Worm (Caenorhabditis elegans) whole organism, young adult: ENCODE results near the gene ttr-15.

Experiments used
- C17E4.6 ChIP-seq: fragments of 200-800 bp; sonication (Bioruptor generic); IDR thresholded peaks from 2 replicates; pipeline ENCODE4 v1.3.6; 2022; ENCODE audit warnings: missing genetic modification reagents, missing genetic modification characterization, missing compliant biosample characterization
- F10E7.11 ChIP-seq: sonication (generic microtip); optimal IDR thresholded peaks from 2 replicates; lab custom pipeline; 2017; ENCODE audit warnings: mild to moderate bottlenecking, missing genetic modification characterization, moderate library complexity, missing compliant biosample characterization
- F39B2.1 ChIP-seq: fragments of 200-800 bp; sonication (Bioruptor generic); IDR thresholded peaks from 2 replicates; pipeline ENCODE4 v1.3.6; 2022; ENCODE audit warnings: missing genetic modification reagents, missing genetic modification characterization, missing compliant biosample characterization
- F55B11.4 ChIP-seq: sonication (generic microtip); optimal IDR thresholded peaks from 2 replicates; lab custom pipeline; 2016; ENCODE audit warnings: missing compliant biosample characterization, missing genetic modification characterization, borderline replicate concordance; ENCODE audit not compliant: insufficient read depth
- T07F8.4 ChIP-seq: sonication (generic microtip); optimal IDR thresholded peaks from 2 replicates; lab custom pipeline; 2016; ENCODE audit warnings: mild to moderate bottlenecking, missing genetic modification characterization, moderate library complexity, missing compliant biosample characterization
- Y53F4B.3 ChIP-seq: fragments of 200-800 bp; sonication (Bioruptor generic); IDR thresholded peaks from 2 replicates; pipeline ENCODE4 v1.3.6; 2022; ENCODE audit warnings: missing genetic modification reagents, missing genetic modification characterization, missing compliant biosample characterization
- Y53G8AR.9 ChIP-seq: fragments of 200-800 bp; sonication (Bioruptor generic); conservative IDR thresholded peaks from 2 replicates; pipeline ENCODE4 v1.3.6; 2022; ENCODE audit warnings: missing genetic modification reagents, missing genetic modification characterization, missing compliant biosample characterization
- ZK185.1 ChIP-seq: sonication (generic microtip); optimal IDR thresholded peaks from 2 replicates; lab custom pipeline; 2016; ENCODE audit warnings: mild to moderate bottlenecking, missing genetic modification characterization, missing compliant biosample characterization; ENCODE audit not compliant: poor library complexity, severe bottlenecking
- bed-1 ChIP-seq: fragments of 200-800 bp; sonication (Bioruptor generic); IDR thresholded peaks from 2 replicates; pipeline ENCODE4 v1.3.6; 2022; ENCODE audit warnings: missing genetic modification reagents, missing genetic modification characterization, missing compliant biosample characterization
- bed-2 ChIP-seq: fragments of 200-800 bp; sonication (Bioruptor generic); IDR thresholded peaks from 2 replicates; pipeline ENCODE4 v1.3.6; 2022; ENCODE audit warnings: missing genetic modification reagents, missing genetic modification characterization, missing compliant biosample characterization
- cebp-1 ChIP-seq, 2 experiments: fragments of 200-800 bp in 1 of 2; sonication (Bioruptor generic) in 1 of 2; sonication (generic microtip) in 1 of 2; IDR thresholded peaks in 1 of 2; optimal IDR thresholded peaks in 1 of 2; 2 replicates each; pipeline versions ENCODE4 v1.3.6 to Lab custom; 2017 to 2022; ENCODE audit warnings: missing compliant biosample characterization in 2 of 2, missing genetic modification characterization in 2 of 2, mild to moderate bottlenecking in 1 of 2, missing genetic modification reagents in 1 of 2, moderate library complexity in 1 of 2
- ceh-100 ChIP-seq: fragments of 200-800 bp; sonication (Bioruptor generic); IDR thresholded peaks from 2 replicates; pipeline ENCODE4 v1.3.6; 2022; ENCODE audit warnings: missing genetic modification reagents, missing genetic modification characterization, missing compliant biosample characterization
- ceh-27 ChIP-seq: fragments of 200-800 bp; sonication (Bioruptor generic); optimal IDR thresholded peaks from 2 replicates; lab custom pipeline; 2018; ENCODE audit warnings: mild to moderate bottlenecking, missing genetic modification characterization, moderate library complexity, missing compliant biosample characterization
- ceh-40 ChIP-seq: fragments of 200-800 bp; sonication (Bioruptor generic); IDR thresholded peaks from 2 replicates; pipeline ENCODE4 v1.3.6; 2022; ENCODE audit warnings: missing genetic modification characterization, missing compliant biosample characterization
- ceh-58 ChIP-seq: fragments of 200-800 bp; sonication (Bioruptor generic); IDR thresholded peaks from 2 replicates; pipeline ENCODE4 v1.3.6; 2022; ENCODE audit warnings: missing genetic modification characterization, missing compliant biosample characterization
- dox-1 ChIP-seq: fragments of 200-800 bp; sonication (Bioruptor generic); IDR thresholded peaks from 2 replicates; pipeline ENCODE4 v1.3.6; 2022; ENCODE audit warnings: missing genetic modification reagents, missing genetic modification characterization, missing compliant biosample characterization
- dpff-1 ChIP-seq: sonication (generic microtip); optimal IDR thresholded peaks from 2 replicates; lab custom pipeline; 2017; ENCODE audit warnings: mild to moderate bottlenecking, missing genetic modification characterization, missing compliant biosample characterization
- efl-1 ChIP-seq: fragments of 150-350 bp; optimal IDR thresholded peaks from 2 replicates; lab custom pipeline; 2014; ENCODE audit warnings: missing biosample characterization, missing genetic modification reagents, missing genetic modification characterization
- egrh-3 ChIP-seq: fragments of 200-800 bp; sonication (Bioruptor generic); IDR thresholded peaks from 2 replicates; pipeline ENCODE4 v1.3.6; 2022; ENCODE audit warnings: missing genetic modification reagents, missing genetic modification characterization, missing compliant biosample characterization
- ets-4 ChIP-seq: fragments of 200-800 bp; sonication (Bioruptor generic); optimal IDR thresholded peaks from 2 replicates; lab custom pipeline; 2018; ENCODE audit warnings: mild to moderate bottlenecking, missing genetic modification characterization, missing compliant biosample characterization
- him-1 ChIP-seq: sonication (generic microtip); optimal IDR thresholded peaks from 2 replicates; lab custom pipeline; 2016; ENCODE audit warnings: missing genotype, missing genetic modification reagents, missing genetic modification characterization, missing compliant biosample characterization
- hlh-12 ChIP-seq: sonication (generic microtip); optimal IDR thresholded peaks from 2 replicates; lab custom pipeline; 2016; ENCODE audit warnings: missing genetic modification characterization, missing compliant biosample characterization
- hsf-1 ChIP-seq: fragments of 200-800 bp; sonication (Bioruptor generic); IDR thresholded peaks from 2 replicates; pipeline ENCODE4 v1.3.6; 2022; ENCODE audit warnings: missing genetic modification reagents, missing genetic modification characterization, missing compliant biosample characterization
- let-607 ChIP-seq, 2 experiments: fragments of 200-800 bp in 1 of 2; sonication (Bioruptor generic) in 1 of 2; sonication (generic microtip) in 1 of 2; optimal IDR thresholded peaks; 2 replicates each; lab custom pipeline; 2016 to 2018; ENCODE audit warnings: mild to moderate bottlenecking in 2 of 2, missing compliant biosample characterization in 2 of 2, missing genetic modification characterization in 2 of 2, moderate library complexity in 2 of 2, missing genotype in 1 of 2
- lin-40 ChIP-seq: sonication (generic microtip); optimal IDR thresholded peaks from 2 replicates; lab custom pipeline; 2016; ENCODE audit warnings: missing genetic modification characterization, mild to moderate bottlenecking, missing compliant biosample characterization, missing genotype, missing genetic modification reagents
- lir-1 ChIP-seq: fragments of 200-800 bp; sonication (Bioruptor generic); conservative IDR thresholded peaks from 2 replicates; pipeline ENCODE4 v1.3.6; 2022; ENCODE audit warnings: missing genetic modification reagents, missing genetic modification characterization, missing compliant biosample characterization
- madf-8 ChIP-seq: fragments of 200-800 bp; sonication (Bioruptor generic); conservative IDR thresholded peaks from 2 replicates; pipeline ENCODE4 v1.3.6; 2022; ENCODE audit warnings: missing genetic modification reagents, missing genetic modification characterization, missing compliant biosample characterization
- mcd-1 ChIP-seq: fragments of 200-800 bp; sonication (Bioruptor generic); IDR thresholded peaks from 2 replicates; pipeline ENCODE4 v1.3.6; 2022; ENCODE audit warnings: missing genetic modification reagents, missing genetic modification characterization, missing compliant biosample characterization
- mel-28 ChIP-seq: sonication (generic microtip); optimal IDR thresholded peaks from 2 replicates; lab custom pipeline; 2016; ENCODE audit warnings: borderline replicate concordance, mild to moderate bottlenecking, missing genetic modification characterization, missing compliant biosample characterization
- nfya-2 ChIP-seq: fragments of 200-800 bp; sonication (Bioruptor generic); IDR thresholded peaks from 2 replicates; pipeline ENCODE4 v1.3.6; 2022; ENCODE audit warnings: missing genetic modification reagents, missing genetic modification characterization, missing compliant biosample characterization
- nhr-120 ChIP-seq: fragments of 200-800 bp; sonication (Bioruptor generic); IDR thresholded peaks from 2 replicates; pipeline ENCODE4 v1.3.6; 2022; ENCODE audit warnings: missing genetic modification characterization, missing compliant biosample characterization
- nhr-179 ChIP-seq: sonication (generic microtip); optimal IDR thresholded peaks from 2 replicates; lab custom pipeline; 2016; ENCODE audit warnings: mild to moderate bottlenecking, missing genetic modification characterization, missing compliant biosample characterization
- nhr-90 ChIP-seq: sonication (generic microtip); optimal IDR thresholded peaks from 2 replicates; lab custom pipeline; 2016; ENCODE audit warnings: missing genotype, mild to moderate bottlenecking, missing genetic modification characterization, missing compliant biosample characterization
- pbrm-1 ChIP-seq: fragments of 200-800 bp; sonication (Bioruptor generic); IDR thresholded peaks from 2 replicates; pipeline ENCODE4 v1.3.6; 2022; ENCODE audit warnings: missing genetic modification reagents, missing genetic modification characterization, missing compliant biosample characterization
- rec-8 ChIP-seq, 2 experiments: sonication (generic microtip); optimal IDR thresholded peaks; 2 replicates each; lab custom pipeline; 2016; ENCODE audit warnings: mild to moderate bottlenecking in 2 of 2, missing genetic modification characterization in 2 of 2, missing genetic modification reagents in 2 of 2, missing genotype in 2 of 2, missing biosample characterization in 1 of 2, missing compliant biosample characterization in 1 of 2, moderate library complexity in 1 of 2
- sea-2 ChIP-seq: fragments of 200-800 bp; sonication (Bioruptor generic); IDR thresholded peaks from 2 replicates; pipeline ENCODE4 v1.3.6; 2022; ENCODE audit warnings: missing genetic modification characterization, missing compliant biosample characterization
- snpc-1.3 ChIP-seq: sonication (generic microtip); optimal IDR thresholded peaks from 2 replicates; lab custom pipeline; 2017; ENCODE audit warnings: missing genetic modification characterization, mild to moderate bottlenecking, missing compliant biosample characterization, antibody characterized with exemption, moderate library complexity, missing genotype, missing genetic modification reagents; ENCODE audit not compliant: insufficient read depth
- snpc-4 ChIP-seq, 5 experiments: fragments of 150-350 bp in 1 of 5; sonication (generic microtip) in 4 of 5; optimal IDR thresholded peaks; 2 replicates each; lab custom pipeline; 2014 to 2018; ENCODE audit warnings: missing genetic modification characterization in 5 of 5, missing biosample characterization in 3 of 5, antibody characterized with exemption in 2 of 5, mild to moderate bottlenecking in 2 of 5, missing compliant biosample characterization in 2 of 5, missing genotype in 2 of 5, moderate library complexity in 2 of 5, missing genetic modification reagents in 1 of 5
- sptf-2 ChIP-seq: fragments of 200-800 bp; sonication (Bioruptor generic); optimal IDR thresholded peaks from 2 replicates; lab custom pipeline; 2018; ENCODE audit warnings: mild to moderate bottlenecking, missing genetic modification characterization, missing compliant biosample characterization
- tbp1 ChIP-seq: fragments of 200-800 bp; sonication (Bioruptor generic); optimal IDR thresholded peaks from 2 replicates; lab custom pipeline; 2018; ENCODE audit warnings: mild to moderate bottlenecking, missing genetic modification characterization, missing compliant biosample characterization
- tlf-1 ChIP-seq: fragments of 200-800 bp; sonication (Bioruptor generic); optimal IDR thresholded peaks from 2 replicates; lab custom pipeline; 2018; ENCODE audit warnings: mild to moderate bottlenecking, missing genetic modification characterization, missing compliant biosample characterization
- xnd-1 ChIP-seq: sonication (generic microtip); optimal IDR thresholded peaks from 2 replicates; lab custom pipeline; 2016; ENCODE audit warnings: missing genotype, missing genetic modification reagents, missing genetic modification characterization, missing compliant biosample characterization
- zfh-2 ChIP-seq: fragments of 200-800 bp; sonication (Bioruptor generic); conservative IDR thresholded peaks from 2 replicates; pipeline ENCODE4 v1.3.6; 2022; ENCODE audit warnings: missing genetic modification reagents, missing genetic modification characterization, missing compliant biosample characterization
- ztf-22 ChIP-seq: fragments of 200-800 bp; sonication (Bioruptor generic); optimal IDR thresholded peaks from 2 replicates; lab custom pipeline; 2018; ENCODE audit warnings: mild to moderate bottlenecking, missing genetic modification characterization, moderate library complexity, missing compliant biosample characterization
- ztf-28 ChIP-seq: fragments of 200-800 bp; sonication (Bioruptor generic); IDR thresholded peaks from 2 replicates; pipeline ENCODE4 v1.3.6; 2022; ENCODE audit warnings: missing genetic modification reagents, missing genetic modification characterization, missing compliant biosample characterization

Gene ttr-15

DNA sequence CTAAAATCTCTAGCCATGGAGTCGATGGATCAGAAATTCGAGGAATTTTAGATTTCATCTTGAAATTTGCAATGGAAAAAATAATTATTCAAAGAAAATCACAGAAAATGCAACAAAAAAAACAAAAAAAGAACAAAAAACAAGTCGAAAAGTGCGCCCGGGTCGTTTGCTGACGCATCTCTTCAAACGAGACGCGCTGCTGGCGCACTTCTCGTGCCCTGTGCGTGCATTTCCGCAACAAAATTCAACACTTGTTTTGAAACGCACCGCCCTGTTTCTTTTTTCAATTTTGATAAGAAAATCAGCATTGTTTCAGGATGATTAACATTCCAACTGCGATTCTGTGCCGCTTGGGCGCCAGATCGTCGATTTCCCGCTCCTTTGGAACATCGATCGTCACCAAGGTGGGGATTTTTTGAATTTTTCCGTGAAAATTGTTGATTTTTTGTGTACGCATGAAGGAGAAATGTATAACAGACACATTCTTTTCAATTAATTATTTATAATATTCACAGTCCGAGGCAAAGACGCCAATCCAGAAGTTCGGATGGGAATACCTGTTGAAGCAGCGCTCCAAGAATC is 3.6 kb upstream of the ttr-15 start, which contains the start of the genes jmjd-4 and mev-1 (continued):
- TF ChIP-seq hlh-12 (tag; lab: Kevin White, UChicago), result no peak
- peak; percentile 76 for TF ChIP-seq xnd-1 (tag; lab: Kevin White, UChicago)
- peak; percentile 78 for TF ChIP-seq ceh-100 (GFP tag; lab: Robert Waterston, UW)
- TF ChIP-seq bed-1 (GFP tag; lab: Robert Waterston, UW), result no peak
- TF ChIP-seq Y53G8AR.9 (GFP tag; lab: Robert Waterston, UW), result peak; percentile 91
- no peak for TF ChIP-seq nhr-120 (GFP tag; lab: Robert Waterston, UW)
- TF ChIP-seq him-1, result no peak
- no peak for TF ChIP-seq ceh-40 (GFP tag; lab: Robert Waterston, UW)
- TF ChIP-seq lir-1 (GFP tag; lab: Robert Waterston, UW), result peak; percentile 63; the same call in 1 of the 2 replicates
- TF ChIP-seq let-607 (tag; optimal IDR thresholded peaks at IDR 0.05; lab: Kevin White, UChicago), result peak; percentile 58 to 75
- TF ChIP-seq nfya-2 (GFP tag; lab: Robert Waterston, UW), result no peak
- TF ChIP-seq mel-28, result no peak
- peak; percentile 84 for TF ChIP-seq zfh-2 (GFP tag; lab: Robert Waterston, UW)
- no peak for TF ChIP-seq F10E7.11 (tag; lab: Kevin White, UChicago)
- no peak for TF ChIP-seq egrh-3 (GFP tag; lab: Robert Waterston, UW)
- TF ChIP-seq madf-8 (GFP tag; lab: Robert Waterston, UW), result peak; percentile 77
- TF ChIP-seq ets-4 (GFP tag; lab: Kevin White, UChicago), result peak; percentile 70
- no peak for TF ChIP-seq F39B2.1 (GFP tag; lab: Robert Waterston, UW)
- 0 out of 2 replicates have a peak, but pooled peaks have one; percentile 32 for TF ChIP-seq cebp-1 (GFP tag; IDR thresholded peaks at IDR 0.05; lab: Robert Waterston, UW)
- TF ChIP-seq cebp-1 (tag; optimal IDR thresholded peaks at IDR 0.05; lab: Kevin White, UChicago), result peak; percentile 89
- no peak for TF ChIP-seq F55B11.4 (tag; lab: Kevin White, UChicago)
- no peak for TF ChIP-seq sptf-2
- TF ChIP-seq dpff-1 (tag; lab: Kevin White, UChicago), result no peak
- TF ChIP-seq tbp1 (GFP tag; lab: Kevin White, UChicago), result peak; percentile 66
- TF ChIP-seq snpc-1.3, result no peak
- TF ChIP-seq dox-1 (GFP tag; lab: Robert Waterston, UW), result peak; percentile 94
- TF ChIP-seq mcd-1 (GFP tag; lab: Robert Waterston, UW), result peak; percentile 94
- peak; percentile 82 for TF ChIP-seq tlf-1
- TF ChIP-seq nhr-90, result no peak
- TF ChIP-seq T07F8.4 (tag; lab: Kevin White, UChicago), result no peak
- peak; percentile 58 for TF ChIP-seq ztf-22
- TF ChIP-seq pbrm-1 (GFP tag; lab: Robert Waterston, UW), result peak; percentile 86
- TF ChIP-seq hsf-1 (GFP tag; lab: Robert Waterston, UW), result peak; percentile 67
- TF ChIP-seq efl-1 (GFP tag; lab: Kevin White, UChicago), result peak; percentile 51
- TF ChIP-seq rec-8 (tag; optimal IDR thresholded peaks at IDR 0.05; lab: Kevin White, UChicago), result no peak
- 0 out of 2 replicates have a peak, but pooled peaks have one; percentile 12 for TF ChIP-seq bed-2 (GFP tag; lab: Robert Waterston, UW)
- peak; percentile 68 for TF ChIP-seq snpc-4 (GFP tag; optimal IDR thresholded peaks at IDR 0.05; lab: Kevin White, UChicago)
- peak in 3 of 4 experiments; percentile 61 to 72 (median 65) for TF ChIP-seq snpc-4 (tag; optimal IDR thresholded peaks at IDR 0.05; lab: Kevin White, UChicago)
- no peak for TF ChIP-seq nhr-179
- TF ChIP-seq ZK185.1, result peak; percentile 51
- no peak for TF ChIP-seq sea-2 (GFP tag; lab: Robert Waterston, UW)
- peak; percentile 89 for TF ChIP-seq lin-40 (tag; lab: Kevin White, UChicago)
- TF ChIP-seq ztf-28 (GFP tag; lab: Robert Waterston, UW), result no peak
- TF ChIP-seq C17E4.6 (GFP tag; lab: Robert Waterston, UW), result peak; percentile 64; the same call in 1 of the 2 replicates
- TF ChIP-seq ceh-58 (GFP tag; lab: Robert Waterston, UW), result no peak
- peak; percentile 61 for TF ChIP-seq ceh-27 (GFP tag; lab: Kevin White, UChicago)
- no peak for TF ChIP-seq Y53F4B.3
